Fruit fly (Drosophila melanogaster) whole organism, embryonic: ENCODE data around the gene CG1910.

Experiments used
- Awh ChIP-seq: fragments of 200-800 bp; sonication (Bioruptor generic); IDR thresholded peaks from 2 replicates; pipeline ENCODE4, ENCODE4 v1.3.6; 2022; ENCODE audit warnings: missing biosample characterization, missing genetic modification characterization
- CG10979 ChIP-seq: fragments of 200-800 bp; sonication (Bioruptor generic); optimal IDR thresholded peaks from 2 replicates; lab custom pipeline; 2018; ENCODE audit warnings: missing biosample characterization, mild to moderate bottlenecking, missing genetic modification characterization, moderate library complexity
- CG11560 ChIP-seq: fragments of 200-800 bp; sonication (Bioruptor generic); IDR thresholded peaks from 3 replicates; pipeline ENCODE4 v1.3.6; 2022; ENCODE audit warnings: missing biosample characterization, missing genetic modification characterization
- CG12299 ChIP-seq: fragments of 200-800 bp; sonication (Bioruptor generic); optimal IDR thresholded peaks from 2 replicates; lab custom pipeline; 2018; ENCODE audit warnings: missing biosample characterization, mild to moderate bottlenecking, missing genetic modification characterization
- CG15479 ChIP-seq: fragments of 200-800 bp; sonication (Bioruptor generic); optimal IDR thresholded peaks from 3 replicates; lab custom pipeline; 2019; ENCODE audit warnings: missing biosample characterization, mild to moderate bottlenecking, missing genetic modification characterization, moderate library complexity
- CG1647 ChIP-seq: fragments of 200-800 bp; sonication (Bioruptor generic); optimal IDR thresholded peaks from 3 replicates; lab custom pipeline; 2016; ENCODE audit warnings: missing biosample characterization, missing genetic modification characterization
- CG17359 ChIP-seq: fragments of 200-800 bp; sonication (Bioruptor generic); optimal IDR thresholded peaks from 3 replicates; lab custom pipeline; 2018; ENCODE audit warnings: missing biosample characterization, mild to moderate bottlenecking, missing genetic modification characterization, moderate library complexity
- CG2120 ChIP-seq: fragments of 200-800 bp; sonication (Bioruptor generic); optimal IDR thresholded peaks from 3 replicates; lab custom pipeline; 2016; ENCODE audit warnings: missing biosample characterization, missing genetic modification characterization
- CG2202 ChIP-seq: fragments of 200-800 bp; sonication (Bioruptor generic); optimal IDR thresholded peaks from 2 replicates; lab custom pipeline; 2018; ENCODE audit warnings: missing biosample characterization, mild to moderate bottlenecking, missing genetic modification characterization
- CG2678 ChIP-seq: fragments of 200-800 bp; sonication (Bioruptor generic); optimal IDR thresholded peaks from 3 replicates; lab custom pipeline; 2019; ENCODE audit warnings: missing biosample characterization, mild to moderate bottlenecking, missing genetic modification characterization, moderate library complexity
- CG2712 ChIP-seq: fragments of 200-800 bp; optimal IDR thresholded peaks from 3 replicates; lab custom pipeline; 2019; ENCODE audit warnings: missing biosample characterization, mild to moderate bottlenecking, missing genetic modification characterization, moderate library complexity
- CG34224 ChIP-seq: fragments of 200-800 bp; sonication (Bioruptor generic); IDR thresholded peaks from 3 replicates; pipeline ENCODE4 v1.3.6; 2022; ENCODE audit warnings: missing biosample characterization, missing genetic modification characterization; ENCODE audit not compliant: partially characterized antibody
- CG3726 ChIP-seq: fragments of 200-800 bp; sonication (Bioruptor generic); IDR thresholded peaks from 3 replicates; pipeline ENCODE4, ENCODE4 v1.3.6; 2022; ENCODE audit warnings: missing biosample characterization, missing genetic modification characterization
- CG4282 ChIP-seq: fragments of 200-800 bp; sonication (Bioruptor generic); optimal IDR thresholded peaks from 2 replicates; lab custom pipeline; 2016; ENCODE audit warnings: missing biosample characterization, missing genetic modification characterization
- CG4617 ChIP-seq: fragments of 200-800 bp; sonication (Bioruptor generic); optimal IDR thresholded peaks from 3 replicates; lab custom pipeline; 2016; ENCODE audit warnings: missing biosample characterization, missing genetic modification characterization, borderline replicate concordance
- CG4854 ChIP-seq: fragments of 200-800 bp; sonication (Bioruptor generic); optimal IDR thresholded peaks from 2 replicates; lab custom pipeline; 2016; ENCODE audit warnings: missing biosample characterization, missing genetic modification characterization, inconsistent platforms
- CG5245 ChIP-seq: fragments of 200-800 bp; sonication (Bioruptor generic); optimal IDR thresholded peaks from 3 replicates; lab custom pipeline; 2016; ENCODE audit warnings: missing biosample characterization, missing genetic modification characterization
- CG6272 ChIP-seq: fragments of 200-800 bp; sonication (Bioruptor generic); IDR thresholded peaks from 2 replicates; pipeline ENCODE4 v1.3.6; 2022; ENCODE audit warnings: missing biosample characterization, missing genetic modification characterization
- CG6765 ChIP-seq: fragments of 200-800 bp; sonication (Bioruptor generic); optimal IDR thresholded peaks from 3 replicates; lab custom pipeline; 2017; ENCODE audit warnings: missing biosample characterization, mild to moderate bottlenecking, missing genetic modification characterization
- CG7271 ChIP-seq: fragments of 200-800 bp; sonication (Bioruptor generic); optimal IDR thresholded peaks from 2 replicates; lab custom pipeline; 2018; ENCODE audit warnings: missing biosample characterization, mild to moderate bottlenecking, missing genetic modification characterization, moderate library complexity
- CG7928 ChIP-seq: fragments of 200-800 bp; sonication (Bioruptor generic); optimal IDR thresholded peaks from 2 replicates; lab custom pipeline; 2017; ENCODE audit warnings: missing biosample characterization, mild to moderate bottlenecking, missing genetic modification characterization
- Camta ChIP-seq: fragments of 200-800 bp; sonication (Bioruptor generic); optimal IDR thresholded peaks from 2 replicates; lab custom pipeline; 2016; ENCODE audit warnings: missing biosample characterization, missing genetic modification characterization
- Ets65A ChIP-seq: fragments of 200-800 bp; sonication (Bioruptor generic); peaks from one replicate; lab custom pipeline; 2016; ENCODE audit warnings: missing biosample characterization, missing genetic modification characterization
- Fer1 ChIP-seq: fragments of 200-800 bp; sonication (Bioruptor generic); optimal IDR thresholded peaks from 2 replicates; lab custom pipeline; 2017; ENCODE audit warnings: missing biosample characterization, mild to moderate bottlenecking, missing genetic modification characterization
- H15 ChIP-seq: fragments of 200-800 bp; sonication (Bioruptor generic); IDR thresholded peaks from 3 replicates; pipeline ENCODE4 v1.3.6; 2022; ENCODE audit warnings: missing biosample characterization, missing genetic modification characterization
- Hr3 ChIP-seq: fragments of 200-800 bp; sonication (Bioruptor generic); optimal IDR thresholded peaks from 3 replicates; lab custom pipeline; 2016; ENCODE audit warnings: missing biosample characterization, missing genetic modification characterization
- Hr39 ChIP-seq: fragments of >200 bp; optimal IDR thresholded peaks from 2 replicates; lab custom pipeline; 2017
- Jarid2 ChIP-seq: fragments of 200-800 bp; sonication (Bioruptor generic); optimal IDR thresholded peaks from 3 replicates; lab custom pipeline; 2017; ENCODE audit warnings: mild to moderate bottlenecking, missing biosample characterization, missing genetic modification reagents, missing genetic modification characterization
- Med ChIP-seq: fragments of 200-800 bp; sonication (Bioruptor generic); peaks from one replicate; lab custom pipeline; 2016; ENCODE audit warnings: missing biosample characterization, missing genetic modification characterization, mild to moderate bottlenecking, inconsistent platforms, moderate library complexity
- Nf-YB ChIP-seq: fragments of 200-800 bp; sonication (Bioruptor generic); optimal IDR thresholded peaks from 3 replicates; lab custom pipeline; 2019; ENCODE audit warnings: missing biosample characterization, mild to moderate bottlenecking, missing genetic modification characterization, moderate library complexity
- PHDP ChIP-seq: fragments of 200-800 bp; sonication (Bioruptor generic); optimal IDR thresholded peaks from 3 replicates; lab custom pipeline; 2018; ENCODE audit warnings: missing biosample characterization, mild to moderate bottlenecking, missing genetic modification characterization, moderate library complexity
- Ravus ChIP-seq: fragments of 200-800 bp; sonication (Bioruptor generic); IDR thresholded peaks from 2 replicates; pipeline ENCODE4 v1.3.6; 2022; ENCODE audit warnings: missing biosample characterization, missing genetic modification characterization
- Sox102F ChIP-seq: fragments of 200-800 bp; sonication (Bioruptor generic); optimal IDR thresholded peaks from 2 replicates; lab custom pipeline; 2018; ENCODE audit warnings: missing biosample characterization, mild to moderate bottlenecking, missing genetic modification characterization, moderate library complexity
- TFAM ChIP-seq: fragments of 200-800 bp; sonication (Bioruptor generic); optimal IDR thresholded peaks from 2 replicates; lab custom pipeline; 2017; ENCODE audit warnings: missing biosample characterization, missing genetic modification characterization, inconsistent platforms
- Trl ChIP-seq, 3 experiments: fragments of >200 bp in 2 of 3; fragments of 200-800 bp in 1 of 3; sonication (Bioruptor generic) in 1 of 3; optimal IDR thresholded peaks; 2 replicates in 1 of 3; 3 replicates in 2 of 3; lab custom pipeline; 2016 to 2017; ENCODE audit warnings: missing biosample characterization in 1 of 3, missing genetic modification characterization in 1 of 3
- Xrp1 ChIP-seq: fragments of 200-800 bp; sonication (Bioruptor generic); IDR thresholded peaks from 2 replicates; pipeline ENCODE4 v1.3.6; 2022; ENCODE audit warnings: missing biosample characterization, missing genetic modification characterization
- br ChIP-seq: fragments of >200 bp; optimal IDR thresholded peaks from 2 replicates; lab custom pipeline; 2017
- eve ChIP-seq, 2 experiments: fragments of >200 bp; optimal IDR thresholded peaks; 2 replicates each; lab custom pipeline; 2017; ENCODE audit warnings: missing biosample characterization in 2 of 2, missing genetic modification characterization in 2 of 2
- fd102C ChIP-seq: fragments of 200-800 bp; sonication (Bioruptor generic); optimal IDR thresholded peaks from 2 replicates; lab custom pipeline; 2018; ENCODE audit warnings: missing biosample characterization, mild to moderate bottlenecking, missing genetic modification characterization, moderate library complexity
- fd96Cb ChIP-seq: fragments of 200-800 bp; sonication (Bioruptor generic); optimal IDR thresholded peaks from 2 replicates; lab custom pipeline; 2018; ENCODE audit warnings: missing biosample characterization, mild to moderate bottlenecking, missing genetic modification characterization, moderate library complexity
- ind ChIP-seq: fragments of 200-800 bp; sonication (Bioruptor generic); optimal IDR thresholded peaks from 3 replicates; lab custom pipeline; 2016; ENCODE audit warnings: missing biosample characterization, missing genetic modification characterization
- org-1 ChIP-seq: fragments of 200-800 bp; sonication (Bioruptor generic); optimal IDR thresholded peaks from 2 replicates; lab custom pipeline; 2017; ENCODE audit warnings: missing biosample characterization, missing genetic modification characterization
- phol ChIP-seq: fragments of 200-800 bp; sonication (Bioruptor generic); optimal IDR thresholded peaks from 3 replicates; lab custom pipeline; 2018; ENCODE audit warnings: missing biosample characterization, mild to moderate bottlenecking, missing genetic modification characterization, moderate library complexity
- scrt ChIP-seq: fragments of 200-800 bp; sonication (Bioruptor generic); optimal IDR thresholded peaks from 2 replicates; lab custom pipeline; 2018; ENCODE audit warnings: missing biosample characterization, mild to moderate bottlenecking, missing genetic modification characterization, moderate library complexity
- shn ChIP-seq: fragments of 200-800 bp; sonication (Bioruptor generic); optimal IDR thresholded peaks from 3 replicates; lab custom pipeline; 2016; ENCODE audit warnings: missing biosample characterization, missing genetic modification characterization
- sim ChIP-seq: fragments of 200-800 bp; sonication (Bioruptor generic); IDR thresholded peaks from 2 replicates; pipeline ENCODE4 v1.3.6; 2022; ENCODE audit warnings: missing biosample characterization, missing genetic modification characterization
- stwl ChIP-seq: fragments of 200-800 bp; sonication (Bioruptor generic); optimal IDR thresholded peaks from 3 replicates; lab custom pipeline; 2018; ENCODE audit warnings: missing biosample characterization, mild to moderate bottlenecking, missing genetic modification characterization, moderate library complexity
- vfl ChIP-seq: fragments of 200-800 bp; sonication (Bioruptor generic); optimal IDR thresholded peaks from 2 replicates; lab custom pipeline; 2016; ENCODE audit warnings: missing biosample characterization, missing genetic modification characterization
- yki ChIP-seq: fragments of >200 bp; optimal IDR thresholded peaks from 3 replicates; lab custom pipeline; 2018

Gene CG1910

DNA sequence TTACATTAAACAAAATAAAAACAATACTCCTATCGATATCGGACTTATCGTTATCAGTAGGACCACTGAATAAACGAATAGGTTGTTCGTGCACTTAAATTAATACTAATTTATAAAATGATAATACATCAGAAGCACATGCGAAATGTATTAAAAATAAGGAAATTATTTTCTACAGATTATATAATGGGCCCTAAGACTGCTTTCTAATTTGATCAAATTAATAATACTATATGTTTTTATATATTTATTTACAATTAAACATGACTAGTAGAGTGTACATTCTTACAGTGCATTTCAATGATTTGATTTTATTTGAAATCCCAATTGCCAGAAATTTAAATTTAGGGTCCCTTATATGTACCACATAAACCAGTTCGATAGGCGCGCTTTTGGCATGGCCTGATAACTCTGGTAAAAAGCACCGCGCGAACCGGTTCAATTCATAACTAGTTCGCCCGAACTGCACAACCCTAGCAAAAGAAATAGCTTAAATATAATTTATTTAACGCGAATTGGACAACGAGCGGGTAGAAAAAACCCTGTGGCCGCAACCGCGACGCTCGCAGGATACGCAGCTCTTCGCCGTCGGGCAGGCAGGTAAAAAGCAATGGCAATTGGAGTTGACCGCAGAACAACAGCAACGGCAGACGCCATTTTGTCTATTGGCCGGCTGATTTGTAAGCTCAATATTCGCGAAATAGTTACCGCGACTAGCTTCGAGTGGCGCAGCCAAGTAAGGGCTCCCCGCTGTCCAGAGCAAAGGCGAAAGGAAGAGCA is 29.3 kb downstream of the CG1910 start, which contains the start of the genes CG2126 and faf (continued):
- TF ChIP-seq CG15479 (GFP tag; lab: Kevin White, UChicago) (no peak), scrt (peak; percentile 53), fd102C (GFP tag; lab: Kevin White, UChicago) (no peak), stwl (tag; lab: Kevin White, UChicago) (peak; percentile 40), CG4617 (peak; percentile 52), H15 (GFP tag; lab: Robert Waterston, UW) (peak; percentile 55; the same call in 1 of the 3 replicates), br (lab: Kevin White, UChicago) (no peak), CG6272 (GFP tag; lab: Robert Waterston, UW) (peak; percentile 66; the same call in 1 of the 2 replicates), Hr3 (GFP tag; lab: Kevin White, UChicago) (peak; percentile 78), CG7271 (peak; percentile 46), CG3726 (GFP tag; lab: Robert Waterston, UW) (peak; percentile 62; the same call in 1 of the 3 replicates), Trl (optimal IDR thresholded peaks at IDR 0.05; lab: Kevin White, UChicago) (no peak), Trl (GFP tag; optimal IDR thresholded peaks at IDR 0.05; lab: Kevin White, UChicago) (peak; percentile 49), CG12299 (tag; lab: Kevin White, UChicago) (peak; percentile 70), Camta (GFP tag; lab: Kevin White, UChicago) (peak; percentile 23), CG11560 (tag; lab: Robert Waterston, UW) (0 out of 3 replicates have a peak, but pooled peaks have one; percentile 34), Hr39 (no peak), Ravus (peak; percentile 5; the same call in 1 of the 2 replicates), Xrp1 (GFP tag; lab: Robert Waterston, UW) (peak; percentile 77; the same call in 1 of the 2 replicates), CG34224 (peak; percentile 51; the same call in 2 of the 3 replicates), org-1 (GFP tag; lab: Kevin White, UChicago) (peak; percentile 11), CG4854 (peak; percentile 26), Ets65A (GFP tag; lab: Kevin White, UChicago) (peak; percentile 82), CG2712 (tag; lab: Kevin White, UChicago) (peak; percentile 87), CG5245 (GFP tag; lab: Kevin White, UChicago) (peak; percentile 70), CG2202 (peak; percentile 49), CG2120 (GFP tag; lab: Kevin White, UChicago) (peak; percentile 77), CG2678 (tag; lab: Kevin White, UChicago) (peak; percentile 88), sim (0 out of 2 replicates have a peak, but pooled peaks have one; percentile 7), CG17359 (tag; lab: Kevin White, UChicago) (peak; percentile 78), vfl (peak; percentile 54), CG10979 (peak; percentile 72), CG6765 (GFP tag; lab: Kevin White, UChicago) (peak; percentile 13), eve (GFP tag; optimal IDR thresholded peaks at IDR 0.05; lab: Kevin White, UChicago) (no peak), phol (peak; percentile 90), Sox102F (GFP tag; lab: Kevin White, UChicago) (peak; percentile 82), Awh (GFP tag; lab: Robert Waterston, UW) (0 out of 2 replicates have a peak, but pooled peaks have one; percentile 48), yki (lab: Kevin White, UChicago) (no peak), CG1647 (GFP tag; lab: Kevin White, UChicago) (peak; percentile 6), Jarid2 (GFP tag; lab: Kevin White, UChicago) (no peak), PHDP (tag; lab: Kevin White, UChicago) (peak; percentile 82), Med (GFP tag; lab: Kevin White, UChicago) (peak; percentile 90), CG7928 (GFP tag; lab: Kevin White, UChicago) (peak; percentile 43), Nf-YB (GFP tag; lab: Kevin White, UChicago) (peak; percentile 66), ind (GFP tag; lab: Kevin White, UChicago) (peak; percentile 82), CG4282 (GFP tag; lab: Kevin White, UChicago) (no peak), Fer1 (GFP tag; lab: Kevin White, UChicago) (peak; percentile 75), fd96Cb (tag; lab: Kevin White, UChicago) (peak; percentile 67), shn (GFP tag; lab: Kevin White, UChicago) (no peak), TFAM (GFP tag; lab: Kevin White, UChicago) (no peak)
